Worm (Caenorhabditis elegans): ENCODE measurements around the gene tbx-32.

ce11 chrX:1651668-1652067, 3.6 kb upstream of the tbx-32 start, which contains the start of gene ZK380.4:
- no peak for TF ChIP-seq nhr-12 (tag; optimal IDR thresholded peaks at IDR 0.05)
- TF ChIP-seq lsy-2 (tag; optimal IDR thresholded peaks at IDR 0.05) = no peak
- TF ChIP-seq ztf-11 (tag; optimal IDR thresholded peaks at IDR 0.05) = no peak
- TF ChIP-seq snpc-4 (tag; optimal IDR thresholded peaks at IDR 0.05) = no peak
- TF ChIP-seq pha-4 (tag; optimal IDR thresholded peaks at IDR 0.05) = no peak
- TF ChIP-seq mep-1 (tag; optimal IDR thresholded peaks at IDR 0.05) = no peak
- no peak for TF ChIP-seq hlh-1 (tag; optimal IDR thresholded peaks at IDR 0.05)

Measured in whole organism, mixed stage, embryonic.